Fruit fly (Drosophila melanogaster) whole organism, pupa: ENCODE measurements around the gene Dph3.

Experiments
- CG14655 ChIP-seq: fragments of 200-800 bp; sonication (Bioruptor generic); optimal IDR thresholded peaks from 3 replicates; lab custom pipeline; 2017; ENCODE audit warnings: mild to moderate bottlenecking, missing biosample characterization, missing genetic modification reagents, missing genetic modification characterization
- CG15710 ChIP-seq: fragments of 200-800 bp; sonication (Bioruptor generic); optimal IDR thresholded peaks from 2 replicates; lab custom pipeline; 2018; ENCODE audit warnings: missing biosample characterization, mild to moderate bottlenecking, missing genetic modification characterization, moderate library complexity
- CG17806 ChIP-seq: fragments of 200-800 bp; sonication (Bioruptor generic); optimal IDR thresholded peaks from 2 replicates; lab custom pipeline; 2018; ENCODE audit warnings: missing biosample characterization, mild to moderate bottlenecking, missing genetic modification characterization, moderate library complexity
- D1 ChIP-seq: fragments of 200-800 bp; sonication (Bioruptor generic); optimal IDR thresholded peaks from 2 replicates; lab custom pipeline; 2018; ENCODE audit warnings: missing biosample characterization, mild to moderate bottlenecking, missing genetic modification characterization, moderate library complexity
- EcR ChIP-seq: fragments of 200-800 bp; sonication (Bioruptor generic); optimal IDR thresholded peaks from 3 replicates; lab custom pipeline; 2019; ENCODE audit warnings: missing biosample characterization, missing genetic modification characterization, mild to moderate bottlenecking, moderate library complexity, missing genetic modification reagents
- Ets98B ChIP-seq: fragments of 200-800 bp; sonication (Bioruptor generic); IDR thresholded peaks from 2 replicates; pipeline ENCODE4 v1.3.6; 2022; ENCODE audit warnings: missing biosample characterization, missing genetic modification characterization
- fd96Ca ChIP-seq: fragments of 200-800 bp; sonication (Bioruptor generic); IDR thresholded peaks from 3 replicates; pipeline ENCODE4 v1.3.6; 2022; ENCODE audit warnings: missing biosample characterization, missing genetic modification characterization

DNA sequence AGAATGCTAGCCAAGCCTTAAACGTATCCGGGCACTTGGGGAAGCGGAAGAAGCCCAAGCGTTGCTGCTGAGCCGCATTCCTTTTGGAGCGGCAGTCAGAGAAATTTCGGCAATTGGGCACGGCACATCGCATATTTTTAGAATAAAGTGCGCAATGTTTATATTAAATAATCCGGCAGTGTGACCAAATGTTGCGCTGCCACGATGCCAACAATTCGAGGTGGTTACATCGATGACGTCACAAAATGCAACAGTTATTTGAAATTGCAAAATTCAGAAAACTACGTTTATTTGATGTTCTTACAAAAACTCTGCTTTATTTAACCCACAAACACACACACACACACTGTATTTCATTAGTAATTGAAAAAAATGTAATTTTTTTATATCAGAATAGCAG is 11.8 kb upstream of the Dph3 start, which contains the start of gene CG6689:
- TF ChIP-seq CG17806 (tag; lab: Kevin White, UChicago) (no peak), D1 (no peak), EcR (GFP tag; lab: Kevin White, UChicago) (no peak), fd96Ca (GFP tag; lab: Robert Waterston, UW) (no peak), Ets98B (GFP tag; lab: Robert Waterston, UW) (no peak), CG15710 (tag; lab: Kevin White, UChicago) (no peak), CG14655 (GFP tag; lab: Kevin White, UChicago) (no peak)
